Comparison of ENCODE assay signal across 5 worm cellular contexts in genomic region chrII:11091577-11091976, ce11.
TF ChIP-seq lines count a peak whose summit lies in the region.

No protein-coding gene starts in this region.

TF ChIP-seq in whole organism, L1 larva, 84 proteins besides CTCF, POLR2A, EP300 and RAD21:
- TF ChIP-seq tlp-1 (tag; optimal IDR thresholded peaks at IDR 0.05; lab: Kevin White, UChicago) (no peak), egl-13 (tag; optimal IDR thresholded peaks at IDR 0.05; lab: Kevin White, UChicago) (no peak), fkh-10 (GFP tag; optimal IDR thresholded peaks at IDR 0.05; lab: Kevin White, UChicago) (peak; percentile 75), hlh-4 (tag; optimal IDR thresholded peaks at IDR 0.05; lab: Kevin White, UChicago) (no peak), lin-14 (GFP tag; optimal IDR thresholded peaks at IDR 0.05; lab: Kevin White, UChicago) (peak; percentile 69)

TF ChIP-seq in whole organism, L3 larva, 47 proteins besides CTCF, POLR2A, EP300 and RAD21:
- TF ChIP-seq nfya-1 (tag; optimal IDR thresholded peaks at IDR 0.05; lab: Kevin White, UChicago; ENCODE audit: insufficient read depth) (peak; percentile 16), fkh-10 (GFP tag; optimal IDR thresholded peaks at IDR 0.05; lab: Kevin White, UChicago) (peak; percentile 22), skn-1 (tag; optimal IDR thresholded peaks at IDR 0.05; lab: Kevin White, UChicago) (no peak)

TF ChIP-seq in whole organism, L4 larva, 104 proteins besides CTCF, POLR2A, EP300 and RAD21:
- TF ChIP-seq Y105C5A.15 (GFP tag; IDR thresholded peaks at IDR 0.05; lab: Robert Waterston, UW), result no peak
- TF ChIP-seq ces-1 (GFP tag; optimal IDR thresholded peaks at IDR 0.05; lab: Kevin White, UChicago), result peak; percentile 62

TF ChIP-seq in whole organism, late embryonic, 69 proteins besides CTCF, POLR2A, EP300 and RAD21:
- TF ChIP-seq K02D7.2 (tag; optimal IDR thresholded peaks at IDR 0.05; lab: Kevin White, UChicago) (no peak), fkh-10 (GFP tag; optimal IDR thresholded peaks at IDR 0.05; lab: Kevin White, UChicago) (peak; percentile 37), eyg-1 (tag; optimal IDR thresholded peaks at IDR 0.05; lab: Kevin White, UChicago) (no peak), hlh-13 (GFP tag; optimal IDR thresholded peaks at IDR 0.05; lab: Kevin White, UChicago) (no peak), ceh-24 (tag; optimal IDR thresholded peaks at IDR 0.05; lab: Kevin White, UChicago) (no peak), unc-42 (tag; optimal IDR thresholded peaks at IDR 0.05; lab: Kevin White, UChicago) (peak; percentile 91), dve-1 (tag; optimal IDR thresholded peaks at IDR 0.05; lab: Kevin White, UChicago) (no peak), ceh-22 (tag; optimal IDR thresholded peaks at IDR 0.05; lab: Kevin White, UChicago) (no peak), unc-86 (tag; optimal IDR thresholded peaks at IDR 0.05; lab: Kevin White, UChicago) (no peak), ama-1 (optimal IDR thresholded peaks at IDR 0.05; lab: Kevin White, UChicago) (no peak), ahr-1 (tag; optimal IDR thresholded peaks at IDR 0.05; lab: Kevin White, UChicago) (no peak), T23F11.4 (GFP tag; optimal IDR thresholded peaks at IDR 0.05; lab: Kevin White, UChicago) (no peak), sox-2 (GFP tag; IDR thresholded peaks at IDR 0.05; lab: Robert Waterston, UW) (no peak), syd-9 (tag; optimal IDR thresholded peaks at IDR 0.05; lab: Kevin White, UChicago) (no peak), hlh-15 (tag; optimal IDR thresholded peaks at IDR 0.05; lab: Kevin White, UChicago) (no peak), pax-1 (tag; optimal IDR thresholded peaks at IDR 0.05; lab: Kevin White, UChicago) (no peak)

TF ChIP-seq in whole organism, mixed stage, embryonic, 35 proteins besides CTCF, POLR2A, EP300 and RAD21:
- TF ChIP-seq ces-1 (GFP tag; optimal IDR thresholded peaks at IDR 0.05; lab: Kevin White, UChicago) (peak; percentile 87), nhr-12 (tag; optimal IDR thresholded peaks at IDR 0.05; lab: Kevin White, UChicago) (no peak)
TF ChIP-seq in whole organism, mixed stage, embryonic: peak in this region for 1.

Comparison
In these comparisons a context has a peak if more than half of its experiments do, and no peak if none do; other contexts are left out.
1. Of the 29 proteins assayed by ChIP-seq in both whole organism, L4 larva and whole organism, L1 larva: peak only in whole organism, L4 larva: ces-1; only in whole organism, L1 larva: fkh-10; in both: none; in neither: 27.